Fruit fly (Drosophila melanogaster) whole organism, embryonic: ENCODE results near the gene Mdh2.

Experiments
- Ada2b ChIP-seq: fragments of 200-800 bp; sonication (Bioruptor generic); IDR thresholded peaks from 2 replicates; pipeline ENCODE4 v1.3.6; 2022; ENCODE audit warnings: missing biosample characterization, missing genetic modification characterization
- CG11695 ChIP-seq: fragments of 200-800 bp; sonication (Bioruptor generic); IDR thresholded peaks from 3 replicates; pipeline ENCODE4 v1.3.6; 2022; ENCODE audit warnings: missing biosample characterization, missing genetic modification characterization
- CG12155 ChIP-seq: fragments of 200-800 bp; sonication (Bioruptor generic); optimal IDR thresholded peaks from 3 replicates; lab custom pipeline; 2016; ENCODE audit warnings: missing biosample characterization, missing genetic modification characterization
- CG14050 ChIP-seq: fragments of 200-800 bp; sonication (Bioruptor generic); IDR thresholded peaks from 3 replicates; pipeline ENCODE4 v1.3.6; 2022; ENCODE audit warnings: missing biosample characterization, missing genetic modification characterization
- CG14441 ChIP-seq: fragments of 200-800 bp; sonication (Bioruptor generic); IDR thresholded peaks from 2 replicates; pipeline ENCODE4 v1.3.6; 2022; ENCODE audit warnings: missing biosample characterization, missing genetic modification characterization
- CG15601 ChIP-seq: fragments of 200-800 bp; sonication (Bioruptor generic); optimal IDR thresholded peaks from 3 replicates; lab custom pipeline; 2019; ENCODE audit warnings: missing biosample characterization, mild to moderate bottlenecking, missing genetic modification characterization, moderate library complexity
- CG18599 ChIP-seq: fragments of 200-800 bp; sonication (Bioruptor generic); optimal IDR thresholded peaks from 3 replicates; lab custom pipeline; 2017; ENCODE audit warnings: missing biosample characterization, missing genetic modification characterization, mild to moderate bottlenecking, moderate library complexity, missing genetic modification reagents
- CG2116 ChIP-seq: fragments of 200-800 bp; sonication (Bioruptor generic); optimal IDR thresholded peaks from 3 replicates; lab custom pipeline; 2018; ENCODE audit warnings: missing biosample characterization, mild to moderate bottlenecking, missing genetic modification characterization
- CG2202 ChIP-seq: fragments of 200-800 bp; sonication (Bioruptor generic); optimal IDR thresholded peaks from 2 replicates; lab custom pipeline; 2018; ENCODE audit warnings: missing biosample characterization, mild to moderate bottlenecking, missing genetic modification characterization
- CG2889 ChIP-seq: fragments of 200-800 bp; sonication (Bioruptor generic); IDR thresholded peaks from 3 replicates; pipeline ENCODE4 v1.3.6; 2022; ENCODE audit warnings: missing biosample characterization, missing genetic modification characterization
- CG4617 ChIP-seq: fragments of 200-800 bp; sonication (Bioruptor generic); optimal IDR thresholded peaks from 3 replicates; lab custom pipeline; 2016; ENCODE audit warnings: missing biosample characterization, missing genetic modification characterization, borderline replicate concordance
- CG4707 ChIP-seq: fragments of 200-800 bp; sonication (Bioruptor generic); optimal IDR thresholded peaks from 2 replicates; lab custom pipeline; 2018; ENCODE audit warnings: missing biosample characterization, mild to moderate bottlenecking, missing genetic modification characterization, moderate library complexity
- CG4854 ChIP-seq: fragments of 200-800 bp; sonication (Bioruptor generic); optimal IDR thresholded peaks from 2 replicates; lab custom pipeline; 2016; ENCODE audit warnings: missing biosample characterization, missing genetic modification characterization, inconsistent platforms
- CG5180 ChIP-seq: fragments of 200-800 bp; sonication (Bioruptor generic); optimal IDR thresholded peaks from 3 replicates; lab custom pipeline; 2017; ENCODE audit warnings: missing biosample characterization, missing genetic modification characterization, mild to moderate bottlenecking, moderate library complexity, missing genetic modification reagents
- CG6689 ChIP-seq: fragments of 200-800 bp; sonication (Bioruptor generic); IDR thresholded peaks from 2 replicates; pipeline ENCODE4 v1.3.6; 2022; ENCODE audit warnings: missing biosample characterization, missing genetic modification characterization
- CG7372 ChIP-seq: fragments of 200-800 bp; sonication (Bioruptor generic); IDR thresholded peaks from 2 replicates; pipeline ENCODE4 v1.3.6; 2022; ENCODE audit warnings: missing biosample characterization, missing genetic modification characterization
- CG9876 ChIP-seq: fragments of 200-800 bp; sonication (Bioruptor generic); optimal IDR thresholded peaks from 2 replicates; lab custom pipeline; 2016; ENCODE audit warnings: missing biosample characterization, missing genetic modification characterization
- CHES-1-like ChIP-seq: fragments of 200-800 bp; sonication (Bioruptor generic); optimal IDR thresholded peaks from 2 replicates; lab custom pipeline; 2016; ENCODE audit warnings: missing biosample characterization, missing genetic modification characterization
- D19A ChIP-seq: fragments of 200-800 bp; optimal IDR thresholded peaks from 3 replicates; lab custom pipeline; 2019; ENCODE audit warnings: missing biosample characterization, mild to moderate bottlenecking, missing genetic modification characterization, moderate library complexity
- D19B ChIP-seq: fragments of 200-800 bp; sonication (Bioruptor generic); optimal IDR thresholded peaks from 2 replicates; lab custom pipeline; 2017; ENCODE audit warnings: missing biosample characterization, mild to moderate bottlenecking, missing genetic modification characterization
- HLH54F ChIP-seq: fragments of 200-800 bp; sonication (Bioruptor generic); optimal IDR thresholded peaks from 3 replicates; lab custom pipeline; 2016; ENCODE audit warnings: missing biosample characterization, missing genetic modification characterization
- Hmr ChIP-seq: fragments of 200-800 bp; sonication (Bioruptor generic); optimal IDR thresholded peaks from 3 replicates; lab custom pipeline; 2017; ENCODE audit warnings: mild to moderate bottlenecking, missing biosample characterization, missing genetic modification reagents, missing genetic modification characterization
- Hmx ChIP-seq: fragments of 200-800 bp; sonication (Bioruptor generic); optimal IDR thresholded peaks from 2 replicates; lab custom pipeline; 2016; ENCODE audit warnings: missing biosample characterization, missing genetic modification characterization
- Hsf ChIP-seq: fragments of 200-800 bp; sonication (Bioruptor generic); optimal IDR thresholded peaks from 3 replicates; lab custom pipeline; 2016; ENCODE audit warnings: missing biosample characterization, missing genetic modification characterization
- Jarid2 ChIP-seq: fragments of 200-800 bp; sonication (Bioruptor generic); optimal IDR thresholded peaks from 3 replicates; lab custom pipeline; 2017; ENCODE audit warnings: mild to moderate bottlenecking, missing biosample characterization, missing genetic modification reagents, missing genetic modification characterization
- Kr ChIP-seq: fragments of 200-800 bp; sonication (Bioruptor generic); optimal IDR thresholded peaks from 2 replicates; lab custom pipeline; 2017; ENCODE audit warnings: missing biosample characterization, mild to moderate bottlenecking, missing genetic modification characterization
- Mad ChIP-seq: fragments of 200-800 bp; sonication (Bioruptor generic); optimal IDR thresholded peaks from 2 replicates; lab custom pipeline; 2016; ENCODE audit warnings: missing biosample characterization, missing genetic modification characterization
- Mes4 ChIP-seq: fragments of 200-800 bp; sonication (Bioruptor generic); optimal IDR thresholded peaks from 2 replicates; lab custom pipeline; 2016; ENCODE audit warnings: missing biosample characterization, missing genetic modification characterization
- NK7.1 ChIP-seq: fragments of 200-800 bp; sonication (Bioruptor generic); optimal IDR thresholded peaks from 3 replicates; lab custom pipeline; 2016; ENCODE audit warnings: missing biosample characterization, missing genetic modification characterization
- Optix ChIP-seq: fragments of 200-800 bp; sonication (Bioruptor generic); IDR thresholded peaks from 3 replicates; pipeline ENCODE4 v1.3.6; 2022; ENCODE audit warnings: missing biosample characterization, missing genetic modification characterization
- Sin3A ChIP-seq: fragments of >200 bp; optimal IDR thresholded peaks from 2 replicates; lab custom pipeline; 2018
- Ssrp ChIP-seq: fragments of 200-800 bp; sonication (Bioruptor generic); optimal IDR thresholded peaks from 2 replicates; lab custom pipeline; 2018; ENCODE audit warnings: missing biosample characterization, mild to moderate bottlenecking, missing genetic modification characterization, moderate library complexity
- TFAM ChIP-seq: fragments of 200-800 bp; sonication (Bioruptor generic); optimal IDR thresholded peaks from 2 replicates; lab custom pipeline; 2017; ENCODE audit warnings: missing biosample characterization, missing genetic modification characterization, inconsistent platforms
- Taf1 ChIP-seq: fragments of 200-800 bp; sonication (Bioruptor generic); IDR thresholded peaks from 2 replicates; pipeline ENCODE4 v1.3.6; 2022; ENCODE audit warnings: missing biosample characterization, missing genetic modification characterization
- cad ChIP-seq: fragments of >200 bp; optimal IDR thresholded peaks from 2 replicates; lab custom pipeline; 2017; ENCODE audit warnings: missing biosample characterization, missing genetic modification characterization
- dysf ChIP-seq: fragments of 200-800 bp; sonication (Bioruptor generic); IDR thresholded peaks from 3 replicates; pipeline ENCODE4 v1.3.6; 2022; ENCODE audit warnings: missing biosample characterization, missing genetic modification characterization
- ewg ChIP-seq: fragments of 200-800 bp; sonication (Bioruptor generic); optimal IDR thresholded peaks from 3 replicates; lab custom pipeline; 2017; ENCODE audit warnings: mild to moderate bottlenecking, missing biosample characterization, missing genetic modification reagents, missing genetic modification characterization
- fd3F ChIP-seq: fragments of 200-800 bp; sonication (Bioruptor generic); optimal IDR thresholded peaks from 2 replicates; lab custom pipeline; 2018; ENCODE audit warnings: missing biosample characterization, mild to moderate bottlenecking, missing genetic modification characterization, moderate library complexity
- grn ChIP-seq: fragments of 200-800 bp; sonication (Bioruptor generic); optimal IDR thresholded peaks from 3 replicates; lab custom pipeline; 2017; ENCODE audit warnings: missing biosample characterization, missing genetic modification characterization
- her ChIP-seq: fragments of 200-800 bp; sonication (Bioruptor generic); optimal IDR thresholded peaks from 2 replicates; lab custom pipeline; 2016; ENCODE audit warnings: missing biosample characterization, missing genetic modification characterization
- hkb ChIP-seq, 2 experiments: fragments of 200-800 bp in 1 of 2; fragments of >200 bp in 1 of 2; sonication (Bioruptor generic) in 1 of 2; IDR thresholded peaks in 1 of 2; optimal IDR thresholded peaks in 1 of 2; 2 replicates each; pipeline versions ENCODE4 v1.3.6 to Lab custom; 2017 to 2022; ENCODE audit warnings: missing biosample characterization in 1 of 2, missing genetic modification characterization in 1 of 2
- insv ChIP-seq, 2 experiments: fragments of 200-800 bp; sonication (Bioruptor generic); optimal IDR thresholded peaks; 3 replicates each; lab custom pipeline; 2016 to 2018; ENCODE audit warnings: missing biosample characterization in 2 of 2, missing genetic modification characterization in 2 of 2
- jing ChIP-seq: fragments of 200-800 bp; sonication (Bioruptor generic); optimal IDR thresholded peaks from 2 replicates; lab custom pipeline; 2018; ENCODE audit warnings: missing biosample characterization, mild to moderate bottlenecking, missing genetic modification characterization
- kah ChIP-seq: fragments of 200-800 bp; sonication (Bioruptor generic); optimal IDR thresholded peaks from 2 replicates; lab custom pipeline; 2018; ENCODE audit warnings: missing biosample characterization, mild to moderate bottlenecking, missing genetic modification characterization
- lbe ChIP-seq: fragments of 200-800 bp; sonication (Bioruptor generic); optimal IDR thresholded peaks from 2 replicates; lab custom pipeline; 2016; ENCODE audit warnings: missing biosample characterization, mild to moderate bottlenecking, missing genetic modification characterization
- odd ChIP-seq: fragments of 200-800 bp; sonication (Bioruptor generic); optimal IDR thresholded peaks from 2 replicates; lab custom pipeline; 2017; ENCODE audit warnings: missing biosample characterization, mild to moderate bottlenecking, missing genetic modification characterization
- run ChIP-seq: fragments of 200-800 bp; sonication (Bioruptor generic); optimal IDR thresholded peaks from 3 replicates; lab custom pipeline; 2018; ENCODE audit warnings: missing biosample characterization, mild to moderate bottlenecking, missing genetic modification characterization
- sd ChIP-seq: fragments of 200-800 bp; sonication (Bioruptor generic); optimal IDR thresholded peaks from 3 replicates; lab custom pipeline; 2018; ENCODE audit warnings: missing biosample characterization, mild to moderate bottlenecking, missing genetic modification characterization, moderate library complexity
- tx ChIP-seq: fragments of 200-800 bp; sonication (Bioruptor generic); optimal IDR thresholded peaks from 2 replicates; lab custom pipeline; 2016; ENCODE audit warnings: missing biosample characterization, missing genetic modification characterization

Gene Mdh2

dm6 chr3R:18242089-18242955 is 16.1 kb downstream of the Mdh2 start, which contains the start of the genes CG7156 and 14-3-3epsilon (continued):
- TF ChIP-seq sd (tag; lab: Kevin White, UChicago) (no peak), Mes4 (peak; percentile 14), CG2116 (GFP tag; lab: Kevin White, UChicago) (peak; percentile 88), tx (GFP tag; lab: Kevin White, UChicago) (no peak), run (no peak), lbe (GFP tag; lab: Kevin White, UChicago) (no peak), CG14441 (GFP tag; lab: Robert Waterston, UW) (no peak), cad (GFP tag; lab: Kevin White, UChicago) (no peak), Ada2b (no peak), her (no peak), Taf1 (GFP tag; lab: Robert Waterston, UW) (no peak), D19A (tag; lab: Kevin White, UChicago) (no peak), grn (GFP tag; lab: Kevin White, UChicago) (no peak), CG12155 (GFP tag; lab: Kevin White, UChicago) (peak; percentile 57), Hmx (GFP tag; lab: Kevin White, UChicago) (peak; percentile 12), dysf (GFP tag; lab: Robert Waterston, UW) (no peak), Jarid2 (GFP tag; lab: Kevin White, UChicago) (peak; percentile 77), D19B (GFP tag; lab: Kevin White, UChicago) (no peak), Ssrp (tag; lab: Kevin White, UChicago) (no peak), HLH54F (GFP tag; lab: Kevin White, UChicago) (no peak), CG15601 (tag; lab: Kevin White, UChicago) (peak; percentile 71), CG11695 (GFP tag; lab: Robert Waterston, UW) (no peak), CG9876 (GFP tag; lab: Kevin White, UChicago) (no peak), Kr (GFP tag; lab: Kevin White, UChicago) (no peak), CG7372 (GFP tag; lab: Robert Waterston, UW) (no peak), CG18599 (GFP tag; lab: Kevin White, UChicago) (peak; percentile 42), insv (GFP tag; optimal IDR thresholded peaks at IDR 0.05; lab: Kevin White, UChicago) (peak in 1 of 2 experiments; percentile 21), Hmr (GFP tag; lab: Kevin White, UChicago) (peak; percentile 46), CG5180 (GFP tag; lab: Kevin White, UChicago) (no peak), CG4707 (GFP tag; lab: Kevin White, UChicago) (peak; percentile 22), CG14050 (no peak), CG4617 (GFP tag; lab: Kevin White, UChicago) (peak; percentile 40), kah (no peak), NK7.1 (GFP tag; lab: Kevin White, UChicago) (no peak), CG6689 (GFP tag; lab: Robert Waterston, UW) (peak; percentile 33; the same call in 1 of the 2 replicates), Hsf (GFP tag; lab: Kevin White, UChicago) (peak; percentile 43), fd3F (GFP tag; lab: Kevin White, UChicago) (peak; percentile 41), Mad (GFP tag; lab: Kevin White, UChicago) (peak; percentile 23), CG2202 (tag; lab: Kevin White, UChicago) (peak; percentile 20), hkb (optimal IDR thresholded peaks at IDR 0.05; lab: Kevin White, UChicago) (peak; percentile 77), hkb (GFP tag; IDR thresholded peaks at IDR 0.05; lab: Robert Waterston, UW) (peak; percentile 61), Sin3A (peak; percentile 98), jing (GFP tag; lab: Kevin White, UChicago) (no peak), CHES-1-like (GFP tag; lab: Kevin White, UChicago) (peak; percentile 32), odd (GFP tag; lab: Kevin White, UChicago) (peak; percentile 26), Optix (no peak), CG2889 (no peak), TFAM (GFP tag; lab: Kevin White, UChicago) (no peak), ewg (GFP tag; lab: Kevin White, UChicago) (peak; percentile 100), CG4854 (GFP tag; lab: Kevin White, UChicago) (no peak)
